Worm (Caenorhabditis elegans): ENCODE measurements around the gene ptd-2.

DNA sequence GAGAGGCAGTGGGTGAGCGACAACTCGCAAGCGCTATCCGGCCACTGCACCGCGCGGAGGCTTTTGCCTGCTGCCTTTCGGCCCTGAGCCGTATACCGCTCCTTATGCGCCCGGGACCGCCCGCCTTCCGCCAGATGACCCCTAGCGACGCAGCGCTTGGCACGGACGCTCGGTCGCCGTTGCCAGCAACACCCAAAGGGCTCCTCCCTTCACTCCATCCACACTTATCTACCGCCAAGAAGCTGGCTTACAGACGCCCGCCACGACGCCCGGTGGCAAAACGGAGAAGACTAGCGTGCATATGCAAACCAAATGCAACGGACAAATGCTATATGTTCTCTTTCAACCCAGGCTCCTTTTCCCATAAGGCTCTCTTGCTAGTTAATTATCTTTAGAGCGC lies 43.3 kb downstream of the ptd-2 start:
- TF ChIP-seq nhr-129 (tag; optimal IDR thresholded peaks at IDR 0.05): no peak
- TF ChIP-seq ama-1 (optimal IDR thresholded peaks at IDR 0.05): no peak
- no peak for TF ChIP-seq mab-5 (tag; optimal IDR thresholded peaks at IDR 0.05)
- TF ChIP-seq zag-1 (tag; optimal IDR thresholded peaks at IDR 0.05): peak; percentile 17
- no peak for TF ChIP-seq blmp-1 (tag; optimal IDR thresholded peaks at IDR 0.05; ENCODE audit: insufficient read depth)
- TF ChIP-seq nhr-11 (tag; optimal IDR thresholded peaks at IDR 0.05): no peak
- TF ChIP-seq alr-1 (tag; optimal IDR thresholded peaks at IDR 0.05): no peak
- no peak for TF ChIP-seq skn-1 (tag; optimal IDR thresholded peaks at IDR 0.05)
- no peak for TF ChIP-seq snpc-4 (tag; optimal IDR thresholded peaks at IDR 0.05)
- TF ChIP-seq nhr-77 (tag; optimal IDR thresholded peaks at IDR 0.05): no peak

Data from whole organism, L2 larva.